Worm (Caenorhabditis elegans) whole organism, mixed stage, embryonic: ENCODE data around the gene C35B1.5.

Experiments
- M03D4.4 ChIP-seq: sonication (generic microtip); optimal IDR thresholded peaks from 2 replicates; lab custom pipeline; 2017; ENCODE audit warnings: mild to moderate bottlenecking, missing genetic modification characterization, missing compliant biosample characterization
- bed-3 ChIP-seq: fragments of 200-800 bp; sonication (Bioruptor generic); optimal IDR thresholded peaks from 3 replicates; lab custom pipeline; 2018; ENCODE audit warnings: mild to moderate bottlenecking, missing genetic modification characterization, moderate library complexity, missing compliant biosample characterization
- blmp-1 ChIP-seq: fragments of 150-350 bp; optimal IDR thresholded peaks from 2 replicates; lab custom pipeline; 2014; ENCODE audit warnings: missing biosample characterization, missing genetic modification characterization
- ceh-39 ChIP-seq: fragments of 150-350 bp; optimal IDR thresholded peaks from 2 replicates; lab custom pipeline; 2014; ENCODE audit warnings: missing biosample characterization, missing genetic modification characterization
- ceh-43 ChIP-seq: fragments of 200-800 bp; sonication (Bioruptor generic); optimal IDR thresholded peaks from 2 replicates; lab custom pipeline; 2018; ENCODE audit warnings: mild to moderate bottlenecking, missing genetic modification characterization, moderate library complexity, missing compliant biosample characterization
- ceh-83 ChIP-seq: fragments of 200-800 bp; sonication (Bioruptor generic); optimal IDR thresholded peaks from 2 replicates; lab custom pipeline; 2018; ENCODE audit warnings: mild to moderate bottlenecking, missing genetic modification characterization, missing compliant biosample characterization
- ces-1 ChIP-seq: fragments of 150-350 bp; optimal IDR thresholded peaks from 2 replicates; lab custom pipeline; 2014; ENCODE audit warnings: missing biosample characterization, missing genetic modification reagents, missing genetic modification characterization
- cnd-1 ChIP-seq: fragments of 200-800 bp; sonication (Bioruptor generic); optimal IDR thresholded peaks from 2 replicates; lab custom pipeline; 2018; ENCODE audit warnings: mild to moderate bottlenecking, missing genetic modification characterization, missing compliant biosample characterization
- drap-1 ChIP-seq: fragments of 200-800 bp; sonication (Bioruptor generic); optimal IDR thresholded peaks from 3 replicates; lab custom pipeline; 2018; ENCODE audit warnings: mild to moderate bottlenecking, missing genetic modification characterization, missing compliant biosample characterization
- elt-3 ChIP-seq: fragments of 150-350 bp; optimal IDR thresholded peaks from 2 replicates; lab custom pipeline; 2014; ENCODE audit warnings: missing biosample characterization, missing genetic modification characterization
- flh-1 ChIP-seq: fragments of 200-800 bp; sonication (Bioruptor generic); optimal IDR thresholded peaks from 2 replicates; lab custom pipeline; 2018; ENCODE audit warnings: mild to moderate bottlenecking, missing genetic modification characterization, moderate library complexity, missing compliant biosample characterization
- hlh-1 ChIP-seq: fragments of 150-350 bp; optimal IDR thresholded peaks from 2 replicates; lab custom pipeline; 2014; ENCODE audit warnings: missing biosample characterization, missing genetic modification reagents, missing genetic modification characterization
- lin-13 ChIP-seq: fragments of 150-350 bp; optimal IDR thresholded peaks from 2 replicates; lab custom pipeline; 2014; ENCODE audit warnings: missing biosample characterization, missing genetic modification characterization
- lin-32 ChIP-seq: fragments of 200-800 bp; sonication (Bioruptor generic); optimal IDR thresholded peaks from 2 replicates; lab custom pipeline; 2018; ENCODE audit warnings: mild to moderate bottlenecking, missing genetic modification characterization, missing compliant biosample characterization
- lsy-2 ChIP-seq: fragments of 150-350 bp; optimal IDR thresholded peaks from 2 replicates; lab custom pipeline; 2014; ENCODE audit warnings: missing biosample characterization, missing genetic modification characterization
- mab-5 ChIP-seq: fragments of 150-350 bp; optimal IDR thresholded peaks from 2 replicates; lab custom pipeline; 2014; ENCODE audit warnings: missing biosample characterization, missing genetic modification characterization
- mep-1 ChIP-seq: fragments of 150-350 bp; optimal IDR thresholded peaks from 2 replicates; lab custom pipeline; 2017; ENCODE audit warnings: missing biosample characterization, missing genetic modification reagents, missing genetic modification characterization, inconsistent platforms
- mls-2 ChIP-seq: sonication (generic microtip); optimal IDR thresholded peaks from 2 replicates; lab custom pipeline; 2016; ENCODE audit warnings: mild to moderate bottlenecking, missing genetic modification characterization, moderate library complexity, missing compliant biosample characterization
- nhr-12 ChIP-seq: fragments of 150-350 bp; optimal IDR thresholded peaks from 2 replicates; lab custom pipeline; 2014; ENCODE audit warnings: missing biosample characterization, missing genetic modification characterization
- nhr-237 ChIP-seq: fragments of 150-350 bp; optimal IDR thresholded peaks from 2 replicates; lab custom pipeline; 2014; ENCODE audit warnings: missing biosample characterization, missing genetic modification characterization
- nhr-28 ChIP-seq: fragments of 150-350 bp; optimal IDR thresholded peaks from 2 replicates; lab custom pipeline; 2014; ENCODE audit warnings: missing biosample characterization, missing genetic modification characterization
- nhr-76 ChIP-seq: sonication (generic microtip); optimal IDR thresholded peaks from 2 replicates; lab custom pipeline; 2017; ENCODE audit warnings: missing biosample characterization, missing genetic modification characterization
- pha-4 ChIP-seq: fragments of 150-350 bp; optimal IDR thresholded peaks from 2 replicates; lab custom pipeline; 2018; ENCODE audit warnings: missing biosample characterization, missing genetic modification reagents, missing genetic modification characterization
- sptf-1 ChIP-seq: sonication (generic microtip); optimal IDR thresholded peaks from 2 replicates; lab custom pipeline; 2017; ENCODE audit warnings: mild to moderate bottlenecking, missing genetic modification characterization, moderate library complexity, missing compliant biosample characterization
- tbx-8 ChIP-seq: fragments of 200-800 bp; sonication (Bioruptor generic); optimal IDR thresholded peaks from 2 replicates; lab custom pipeline; 2018; ENCODE audit warnings: mild to moderate bottlenecking, missing genetic modification characterization, moderate library complexity, missing compliant biosample characterization
- unc-120 ChIP-seq: sonication (generic microtip); optimal IDR thresholded peaks from 2 replicates; lab custom pipeline; 2017; ENCODE audit warnings: missing genetic modification characterization, missing compliant biosample characterization; ENCODE audit not compliant: poor library complexity, severe bottlenecking
- unc-39 ChIP-seq: fragments of 150-350 bp; optimal IDR thresholded peaks from 2 replicates; lab custom pipeline; 2014; ENCODE audit warnings: missing biosample characterization, missing genetic modification characterization
- unc-62 ChIP-seq: fragments of 150-350 bp; optimal IDR thresholded peaks from 2 replicates; lab custom pipeline; 2014; ENCODE audit warnings: missing biosample characterization, missing genetic modification reagents, missing genetic modification characterization
- zip-8 ChIP-seq: fragments of 150-350 bp; optimal IDR thresholded peaks from 2 replicates; lab custom pipeline; 2014; ENCODE audit warnings: missing biosample characterization, missing genetic modification characterization
- ztf-11 ChIP-seq: fragments of 150-350 bp; optimal IDR thresholded peaks from 2 replicates; lab custom pipeline; 2014; ENCODE audit warnings: missing biosample characterization, missing genetic modification characterization

Gene C35B1.5

DNA sequence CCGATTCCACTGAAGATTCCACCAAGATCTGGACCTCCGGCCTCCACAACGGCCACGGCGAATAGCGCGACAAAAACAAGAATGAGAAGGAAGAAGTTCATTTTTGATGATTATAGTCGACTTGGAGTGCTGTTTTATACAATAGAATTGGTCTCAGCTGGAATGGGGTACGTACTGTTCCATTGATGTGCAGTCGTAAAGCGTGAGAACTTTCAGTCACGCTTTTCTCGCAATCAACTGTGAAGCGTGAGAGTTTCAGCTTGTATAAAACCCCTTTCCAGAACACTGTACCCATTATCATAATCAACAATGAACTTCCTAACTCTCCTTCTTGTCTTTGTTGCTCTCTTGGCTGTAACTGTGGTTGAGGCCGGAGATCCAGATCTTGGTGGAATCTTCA lies 31.6 kb upstream of the C35B1.5 start, which contains the start of the genes F49F1.4 and F49F1.2:
Gene F49F1.4, minus strand, starts transcription at position 101 of the 400 bp plus-strand sequence.
Gene F49F1.2, plus strand, starts transcription at position 310 of the 400 bp plus-strand sequence.
- TF ChIP-seq hlh-1 (no peak), unc-39 (tag; lab: Kevin White, UChicago) (no peak), blmp-1 (tag; lab: Kevin White, UChicago) (no peak), zip-8 (no peak), mep-1 (tag; lab: Kevin White, UChicago) (no peak), flh-1 (no peak), nhr-28 (tag; lab: Kevin White, UChicago) (no peak), lin-13 (tag; lab: Kevin White, UChicago) (no peak), elt-3 (tag; lab: Kevin White, UChicago) (no peak), mls-2 (tag; lab: Kevin White, UChicago) (no peak), cnd-1 (tag; lab: Kevin White, UChicago) (no peak), nhr-237 (tag; lab: Kevin White, UChicago) (no peak), mab-5 (tag; lab: Kevin White, UChicago) (no peak), sptf-1 (tag; lab: Kevin White, UChicago) (no peak), ceh-43 (no peak), ceh-83 (no peak), ceh-39 (tag; lab: Kevin White, UChicago) (no peak), bed-3 (no peak), nhr-76 (tag; lab: Kevin White, UChicago) (no peak)

DNA sequence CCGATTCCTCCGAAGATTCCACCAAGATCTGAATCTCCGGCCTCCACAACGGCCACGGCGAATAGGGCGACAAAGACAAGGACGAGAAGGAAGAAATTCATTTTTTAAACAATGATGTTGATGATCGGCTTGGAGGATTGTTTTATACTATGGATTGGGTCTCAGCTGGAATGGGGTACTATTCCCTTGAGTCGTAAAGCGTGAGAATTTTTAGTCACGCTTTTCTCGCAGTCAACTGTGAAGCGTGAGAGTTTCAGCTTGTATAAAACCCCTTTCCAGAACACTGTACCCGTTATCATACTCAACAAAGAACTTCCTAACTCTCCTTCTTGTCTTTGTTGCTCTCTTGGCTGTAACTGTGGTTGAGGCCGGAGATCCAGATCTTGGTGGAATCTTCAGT lies 30.5 kb upstream of the C35B1.5 start, which contains the start of gene F49F1.15:
Gene F49F1.15, minus strand, starts transcription at position 101 of the 400 bp plus-strand sequence.
- TF ChIP-seq nhr-76 (tag; lab: Kevin White, UChicago) (no peak), lin-13 (tag; lab: Kevin White, UChicago) (no peak), cnd-1 (tag; lab: Kevin White, UChicago) (no peak), nhr-28 (tag; lab: Kevin White, UChicago) (no peak), flh-1 (no peak)

DNA sequence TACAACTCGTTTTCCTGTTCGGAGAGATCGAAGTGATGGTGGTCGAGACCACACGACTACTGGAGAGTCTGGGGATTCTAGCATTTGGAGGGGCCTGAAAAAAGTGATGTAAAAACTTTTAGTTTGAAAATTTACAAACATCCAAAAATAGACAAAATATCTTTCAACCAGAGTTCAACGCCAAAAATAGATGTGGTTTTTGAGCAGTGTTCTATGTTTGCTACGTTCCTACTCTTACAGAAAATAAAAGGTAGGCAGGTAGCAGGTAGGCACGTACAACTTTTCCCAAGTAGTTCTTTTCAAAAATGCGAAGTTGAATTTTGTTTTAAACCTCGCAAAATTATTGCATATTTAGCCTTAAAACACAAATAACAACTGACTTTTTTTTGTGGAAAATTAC lies 28.4 kb upstream of the C35B1.5 start, which contains the start of gene F49F1.14:
Gene F49F1.14, minus strand, starts transcription at position 101 of the 400 bp plus-strand sequence.
- no peak for TF ChIP-seq pha-4 (tag; lab: Kevin White, UChicago)
- TF ChIP-seq, all 35 proteins: peak for 0

DNA sequence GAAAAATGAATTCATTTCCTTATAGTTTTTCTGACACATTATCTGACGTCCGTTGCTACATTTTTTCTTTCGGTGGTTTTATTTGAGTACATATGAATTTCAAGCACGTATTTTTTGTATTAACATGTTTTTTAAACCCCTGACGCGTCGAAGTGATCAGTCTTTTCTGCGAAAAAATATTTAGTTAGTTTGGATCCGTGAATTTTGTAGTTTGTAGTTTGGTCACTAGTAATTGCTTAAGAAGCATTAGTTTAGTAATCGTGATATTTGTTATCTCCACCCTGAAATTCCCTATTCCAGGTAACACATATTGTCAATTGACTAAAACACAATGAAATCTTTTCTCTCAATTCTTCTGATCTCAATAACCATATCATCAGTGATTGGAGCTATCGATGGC lies 24.8 kb upstream of the C35B1.5 start, which contains the start of gene C35B1.7:
Gene C35B1.7, plus strand, starts transcription at position 301 of the 400 bp plus-strand sequence.
- TF ChIP-seq blmp-1 (tag; lab: Kevin White, UChicago) (no peak), ces-1 (GFP tag; lab: Kevin White, UChicago) (no peak)

DNA sequence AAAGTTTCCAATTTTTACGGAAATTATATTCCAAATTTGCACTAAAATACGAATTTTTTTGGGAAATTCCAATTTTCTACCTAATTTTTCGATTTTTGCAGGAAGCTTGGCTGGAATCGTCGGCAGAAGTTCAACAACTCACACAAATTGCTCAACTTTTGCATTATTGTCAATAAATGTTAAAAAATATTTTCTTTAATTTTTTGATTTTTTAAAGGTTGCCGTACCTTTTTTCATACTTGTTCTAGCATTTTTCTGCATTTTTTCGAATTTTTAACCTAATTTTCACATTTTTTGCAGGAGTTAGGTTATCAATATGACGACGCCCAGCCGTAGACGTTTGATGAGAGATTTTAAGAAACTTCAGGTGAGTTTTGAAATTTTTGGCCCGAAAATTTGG lies 18.7 kb upstream of the C35B1.5 start, which contains the start of gene ubc-1:
Gene ubc-1, plus strand, starts transcription at position 301 of the 400 bp plus-strand sequence.
- no peak for TF ChIP-seq M03D4.4
- TF ChIP-seq ztf-11 (tag; lab: Kevin White, UChicago), result no peak

DNA sequence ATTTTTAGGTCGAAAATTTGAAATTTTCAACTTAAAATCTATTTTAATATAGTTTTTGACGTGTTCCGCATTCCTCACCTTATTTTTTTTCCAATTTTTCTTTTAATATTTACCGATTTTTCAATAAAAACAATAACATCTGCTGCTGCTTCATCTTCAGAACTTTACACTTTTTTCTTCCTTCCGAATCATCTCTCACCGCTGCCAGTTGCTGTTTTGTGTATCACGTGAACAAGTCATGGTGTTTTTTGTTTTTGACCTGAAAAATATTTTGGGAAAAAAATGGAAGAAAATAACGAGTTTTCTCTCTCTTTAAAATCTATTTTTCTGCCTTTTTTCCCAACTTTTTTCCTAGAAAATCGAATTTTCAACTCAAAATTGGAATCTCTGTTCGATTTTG lies 15.8 kb upstream of the C35B1.5 start:
- TF ChIP-seq mep-1 (tag; lab: Kevin White, UChicago) (no peak), hlh-1 (peak; percentile 13), elt-3 (tag; lab: Kevin White, UChicago) (no peak)
- TF ChIP-seq, all 35 proteins: peak for 1

DNA sequence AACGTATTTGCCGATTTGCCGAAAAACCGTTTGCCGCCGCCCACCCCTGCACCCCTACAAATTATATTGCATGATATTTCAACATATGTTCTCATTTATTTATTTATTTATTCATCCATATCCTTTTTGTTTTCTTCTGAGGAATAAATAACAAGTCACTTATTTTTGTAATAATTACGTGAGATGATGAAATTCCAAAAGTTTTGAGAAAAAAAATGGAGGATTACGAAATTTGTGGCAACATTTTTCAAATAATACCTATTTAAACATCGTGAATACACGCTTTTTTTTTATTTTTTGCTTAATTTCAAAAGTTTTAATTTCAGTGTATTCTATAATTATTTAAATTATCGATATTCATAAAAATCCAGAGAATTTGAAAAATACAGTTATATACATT lies 12.9 kb upstream of the C35B1.5 start:
- TF ChIP-seq lsy-2 (tag; lab: Kevin White, UChicago) (no peak), hlh-1 (no peak), ceh-43 (no peak)

DNA sequence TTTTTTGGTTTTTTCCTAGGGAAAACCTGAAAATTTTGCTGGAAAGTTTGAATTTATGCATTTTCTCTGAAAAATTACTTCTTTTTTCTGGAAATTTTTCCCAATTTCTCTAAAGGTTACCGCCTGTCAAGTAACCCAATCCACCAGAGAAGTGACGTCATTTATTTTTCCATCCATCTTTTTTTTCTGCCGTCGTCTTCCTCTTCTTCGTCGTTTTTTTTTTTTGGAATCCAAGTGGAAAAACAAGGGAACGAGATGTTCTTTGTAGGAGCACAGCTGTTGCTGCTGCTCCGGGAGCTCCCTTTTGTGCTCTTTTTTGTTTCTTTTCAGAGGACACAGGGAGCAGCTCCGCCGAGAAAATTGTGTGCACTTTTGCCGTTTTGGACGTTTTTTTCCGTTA lies 10.4 kb upstream of the C35B1.5 start:
- TF ChIP-seq unc-62 (GFP tag; lab: Kevin White, UChicago) (no peak), mab-5 (tag; lab: Kevin White, UChicago) (no peak), ces-1 (GFP tag; lab: Kevin White, UChicago) (no peak), lin-32 (GFP tag; lab: Kevin White, UChicago) (no peak), unc-120 (tag; lab: Kevin White, UChicago) (no peak), sptf-1 (tag; lab: Kevin White, UChicago) (no peak), flh-1 (no peak), lsy-2 (tag; lab: Kevin White, UChicago) (no peak), M03D4.4 (no peak), unc-39 (tag; lab: Kevin White, UChicago) (no peak), ceh-39 (tag; lab: Kevin White, UChicago) (no peak), drap-1 (GFP tag; lab: Kevin White, UChicago) (no peak), bed-3 (no peak), blmp-1 (tag; lab: Kevin White, UChicago) (no peak), nhr-12 (no peak), pha-4 (tag; lab: Kevin White, UChicago) (no peak), nhr-76 (tag; lab: Kevin White, UChicago) (no peak), zip-8 (no peak), tbx-8 (GFP tag; lab: Kevin White, UChicago) (no peak)
